Worm (Caenorhabditis elegans) whole organism, early embryonic: ENCODE results near the gene thoc-2.

Experiments
- B0310.2 ChIP-seq: sonication (generic microtip); optimal IDR thresholded peaks from 2 replicates; lab custom pipeline; 2016; ENCODE audit warnings: mild to moderate bottlenecking, missing genetic modification characterization, missing compliant biosample characterization
- F13C5.2 ChIP-seq: sonication (generic microtip); optimal IDR thresholded peaks from 2 replicates; lab custom pipeline; 2017; ENCODE audit warnings: mild to moderate bottlenecking, missing genetic modification characterization, inconsistent platforms, missing compliant biosample characterization
- aly-1 ChIP-seq: sonication (generic microtip); optimal IDR thresholded peaks from 2 replicates; lab custom pipeline; 2016; ENCODE audit warnings: missing genetic modification characterization, missing compliant biosample characterization
- ama-1 ChIP-seq: fragments of 150-350 bp; optimal IDR thresholded peaks from 2 replicates; lab custom pipeline; 2014
- ceh-13 ChIP-seq: fragments of 200-800 bp; sonication (Bioruptor generic); optimal IDR thresholded peaks from 2 replicates; lab custom pipeline; 2018; ENCODE audit warnings: mild to moderate bottlenecking, missing genetic modification characterization, missing compliant biosample characterization
- ceh-36 ChIP-seq: sonication (generic microtip); optimal IDR thresholded peaks from 2 replicates; lab custom pipeline; 2016; ENCODE audit warnings: missing genetic modification characterization, inconsistent platforms, missing compliant biosample characterization
- ets-7 ChIP-seq: sonication (generic microtip); optimal IDR thresholded peaks from 2 replicates; lab custom pipeline; 2016; ENCODE audit warnings: missing genotype, missing genetic modification characterization, missing compliant biosample characterization
- flt-1 ChIP-seq: fragments of 200-800 bp; sonication (Bioruptor generic); IDR thresholded peaks from 2 replicates; pipeline ENCODE4 v1.3.6; 2022; ENCODE audit warnings: missing genetic modification characterization, missing compliant biosample characterization
- hmbx-1 ChIP-seq: sonication (generic microtip); optimal IDR thresholded peaks from 2 replicates; lab custom pipeline; 2016; ENCODE audit warnings: mild to moderate bottlenecking, missing genetic modification characterization, missing compliant biosample characterization
- hmg-4 ChIP-seq: fragments of 200-800 bp; sonication (Bioruptor generic); optimal IDR thresholded peaks from 2 replicates; lab custom pipeline; 2018; ENCODE audit warnings: mild to moderate bottlenecking, missing genetic modification characterization, missing compliant biosample characterization
- hnd-1 ChIP-seq: sonication (generic microtip); optimal IDR thresholded peaks from 2 replicates; lab custom pipeline; 2016; ENCODE audit warnings: missing genetic modification characterization, missing compliant biosample characterization
- pes-1 ChIP-seq: fragments of 200-800 bp; sonication (Bioruptor generic); IDR thresholded peaks from 2 replicates; pipeline ENCODE4 v1.3.6; 2022; ENCODE audit warnings: missing genetic modification reagents, missing genetic modification characterization, missing compliant biosample characterization
- scrt-1 ChIP-seq: fragments of 200-800 bp; sonication (Bioruptor generic); IDR thresholded peaks from 2 replicates; pipeline ENCODE4 v1.3.6; 2022; ENCODE audit warnings: missing genetic modification characterization, missing compliant biosample characterization
- sea-1 ChIP-seq: fragments of 200-800 bp; sonication (Bioruptor generic); conservative IDR thresholded peaks from 2 replicates; pipeline ENCODE4 v1.3.6; 2022; ENCODE audit warnings: missing genetic modification characterization, missing compliant biosample characterization
- tbx-37 ChIP-seq: fragments of 200-800 bp; sonication (Bioruptor generic); conservative IDR thresholded peaks from 2 replicates; pipeline ENCODE4 v1.3.6; 2022; ENCODE audit warnings: missing genetic modification reagents, missing genetic modification characterization, missing compliant biosample characterization
- tra-4 ChIP-seq: sonication (generic microtip); optimal IDR thresholded peaks from 2 replicates; lab custom pipeline; 2017; ENCODE audit warnings: missing genetic modification characterization, missing compliant biosample characterization

Gene thoc-2

ce11 chrIII:6421473-6421872 is 53.6 kb downstream of the thoc-2 start:
- TF ChIP-seq ceh-13 (GFP tag; lab: Kevin White, UChicago): no peak
- no peak for TF ChIP-seq hnd-1 (tag; lab: Kevin White, UChicago)
- no peak for TF ChIP-seq ets-7 (tag; lab: Kevin White, UChicago)
- no peak for TF ChIP-seq F13C5.2 (tag; lab: Kevin White, UChicago)
- TF ChIP-seq aly-1 (tag; lab: Kevin White, UChicago): no peak
- no peak for TF ChIP-seq flt-1 (GFP tag; lab: Robert Waterston, UW)
- no peak for TF ChIP-seq sea-1 (GFP tag; lab: Robert Waterston, UW)
- no peak for TF ChIP-seq pes-1 (GFP tag; lab: Robert Waterston, UW)
- TF ChIP-seq scrt-1 (GFP tag; lab: Robert Waterston, UW): no peak
- no peak for TF ChIP-seq ceh-36 (tag; lab: Kevin White, UChicago)
- TF ChIP-seq B0310.2: no peak
- no peak for TF ChIP-seq tbx-37 (GFP tag; lab: Robert Waterston, UW)
- no peak for TF ChIP-seq ama-1
- TF ChIP-seq tra-4 (tag; lab: Kevin White, UChicago): no peak
- TF ChIP-seq hmg-4 (GFP tag; lab: Kevin White, UChicago): no peak

DNA sequence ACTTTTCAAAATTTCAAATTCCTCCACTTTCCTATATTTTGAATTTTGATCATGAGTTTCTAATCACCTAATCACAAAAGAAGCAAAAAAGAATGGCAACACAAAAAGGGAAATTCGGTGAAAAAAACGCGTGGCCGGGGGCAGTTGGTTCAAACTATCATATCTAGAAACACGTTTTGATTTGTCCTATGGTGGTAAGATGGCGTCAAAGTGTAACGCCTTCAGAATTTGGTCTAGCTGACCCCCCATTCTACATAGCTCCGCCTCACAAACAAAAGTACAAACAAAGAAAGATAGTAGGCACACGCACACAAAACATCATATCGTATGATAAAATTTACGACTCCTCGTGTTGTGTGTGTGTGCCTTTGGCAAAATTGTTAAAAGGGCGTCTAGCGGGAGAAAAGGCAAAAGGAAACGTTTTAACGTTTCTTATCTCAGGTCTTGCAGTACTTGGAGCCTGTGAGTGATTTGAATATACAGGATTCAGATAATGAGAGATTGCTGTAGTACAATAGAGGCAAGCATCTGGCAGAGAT is 54.2 kb downstream of the thoc-2 start:
- TF ChIP-seq ama-1: no peak
- no peak for TF ChIP-seq hmg-4 (GFP tag; lab: Kevin White, UChicago)
- no peak for TF ChIP-seq tbx-37 (GFP tag; lab: Robert Waterston, UW)
- TF ChIP-seq flt-1 (GFP tag; lab: Robert Waterston, UW): no peak
- no peak for TF ChIP-seq hnd-1 (tag; lab: Kevin White, UChicago)
- TF ChIP-seq hmbx-1 (tag; lab: Kevin White, UChicago): no peak
- TF ChIP-seq ets-7 (tag; lab: Kevin White, UChicago): no peak
- TF ChIP-seq F13C5.2 (tag; lab: Kevin White, UChicago): no peak
- no peak for TF ChIP-seq sea-1 (GFP tag; lab: Robert Waterston, UW)
- TF ChIP-seq tra-4 (tag; lab: Kevin White, UChicago): no peak

DNA sequence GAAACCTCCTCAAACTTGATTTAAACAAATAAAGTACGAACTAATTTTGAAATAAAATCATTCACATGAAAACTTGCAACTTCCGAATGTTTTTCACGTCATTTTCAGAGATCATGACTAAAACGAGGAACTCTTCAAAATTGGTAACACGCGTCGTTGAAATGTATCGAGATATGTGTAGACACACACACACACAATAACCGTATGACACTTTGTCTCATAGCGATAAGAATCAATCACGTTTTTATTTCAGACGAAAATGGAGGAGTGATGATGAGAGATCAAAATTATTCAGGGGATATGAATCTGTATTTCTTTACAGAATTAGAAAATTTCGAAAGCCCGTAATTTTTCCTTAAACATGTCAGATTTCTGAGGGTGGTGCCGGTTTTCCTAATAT is 54.9 kb downstream of the thoc-2 start:
- TF ChIP-seq B0310.2 (no peak), F13C5.2 (tag; lab: Kevin White, UChicago) (no peak), ama-1 (no peak), tbx-37 (GFP tag; lab: Robert Waterston, UW) (no peak), aly-1 (tag; lab: Kevin White, UChicago) (no peak), ceh-13 (GFP tag; lab: Kevin White, UChicago) (no peak), hmg-4 (GFP tag; lab: Kevin White, UChicago) (no peak), ets-7 (tag; lab: Kevin White, UChicago) (no peak), hnd-1 (tag; lab: Kevin White, UChicago) (no peak), hmbx-1 (tag; lab: Kevin White, UChicago) (no peak)
